Fruit fly (Drosophila melanogaster) whole organism, embryonic: ENCODE data around the gene plum.

ENCODE experiments used
- Abd-B ChIP-seq: fragments of 200-800 bp; sonication (Bioruptor generic); optimal IDR thresholded peaks from 2 replicates; lab custom pipeline; 2018; ENCODE audit warnings: missing biosample characterization, mild to moderate bottlenecking, missing genetic modification characterization, moderate library complexity
- Adf1 ChIP-seq: fragments of 200-800 bp; sonication (Bioruptor generic); IDR thresholded peaks from 2 replicates; pipeline ENCODE4 v1.3.6; 2022; ENCODE audit warnings: missing biosample characterization, missing genetic modification characterization
- Asciz ChIP-seq: fragments of 200-800 bp; sonication (Bioruptor generic); optimal IDR thresholded peaks from 2 replicates; lab custom pipeline; 2017; ENCODE audit warnings: missing biosample characterization, mild to moderate bottlenecking, missing genetic modification characterization, missing genetic modification reagents
- CG10366 ChIP-seq: fragments of 200-800 bp; sonication (Bioruptor generic); IDR thresholded peaks from 2 replicates; pipeline ENCODE4 v1.3.6; 2022; ENCODE audit warnings: missing biosample characterization, missing genetic modification characterization
- CG11696 ChIP-seq: fragments of 200-800 bp; sonication (Bioruptor generic); IDR thresholded peaks from 2 replicates; pipeline ENCODE4 v1.3.6; 2022; ENCODE audit warnings: missing biosample characterization, missing genetic modification characterization
- CG12659 ChIP-seq: fragments of 200-800 bp; sonication (Bioruptor generic); optimal IDR thresholded peaks from 3 replicates; lab custom pipeline; 2017; ENCODE audit warnings: mild to moderate bottlenecking, missing biosample characterization, missing genetic modification reagents, missing genetic modification characterization
- CG14050 ChIP-seq: fragments of 200-800 bp; sonication (Bioruptor generic); IDR thresholded peaks from 3 replicates; pipeline ENCODE4 v1.3.6; 2022; ENCODE audit warnings: missing biosample characterization, missing genetic modification characterization
- CG14441 ChIP-seq: fragments of 200-800 bp; sonication (Bioruptor generic); IDR thresholded peaks from 2 replicates; pipeline ENCODE4 v1.3.6; 2022; ENCODE audit warnings: missing biosample characterization, missing genetic modification characterization
- CG17385 ChIP-seq: fragments of 200-800 bp; sonication (Bioruptor generic); optimal IDR thresholded peaks from 3 replicates; lab custom pipeline; 2018; ENCODE audit warnings: missing biosample characterization, mild to moderate bottlenecking, missing genetic modification characterization
- CG17568 ChIP-seq: fragments of 200-800 bp; sonication (Bioruptor generic); optimal IDR thresholded peaks from 2 replicates; lab custom pipeline; 2018; ENCODE audit warnings: missing biosample characterization, mild to moderate bottlenecking, missing genetic modification characterization, moderate library complexity
- CG17802 ChIP-seq: fragments of 200-800 bp; sonication (Bioruptor generic); optimal IDR thresholded peaks from 2 replicates; lab custom pipeline; 2018; ENCODE audit warnings: missing biosample characterization, mild to moderate bottlenecking, missing genetic modification characterization, moderate library complexity
- CG2712 ChIP-seq: fragments of 200-800 bp; optimal IDR thresholded peaks from 3 replicates; lab custom pipeline; 2019; ENCODE audit warnings: missing biosample characterization, mild to moderate bottlenecking, missing genetic modification characterization, moderate library complexity
- CG30403 ChIP-seq: fragments of 200-800 bp; sonication (Bioruptor generic); optimal IDR thresholded peaks from 3 replicates; lab custom pipeline; 2016; ENCODE audit warnings: missing biosample characterization, missing genetic modification characterization
- CG31388 ChIP-seq: fragments of 200-800 bp; sonication (Bioruptor generic); optimal IDR thresholded peaks from 2 replicates; lab custom pipeline; 2016; ENCODE audit warnings: missing biosample characterization, missing genetic modification characterization
- CG3838 ChIP-seq: fragments of 200-800 bp; sonication (Bioruptor generic); optimal IDR thresholded peaks from 3 replicates; lab custom pipeline; 2016; ENCODE audit warnings: missing biosample characterization, missing genetic modification characterization
- CG3995 ChIP-seq: fragments of 200-800 bp; sonication (Bioruptor generic); optimal IDR thresholded peaks from 3 replicates; lab custom pipeline; 2016; ENCODE audit warnings: missing biosample characterization, missing genetic modification characterization
- CG42726 ChIP-seq: fragments of 200-800 bp; sonication (Bioruptor generic); IDR thresholded peaks from 2 replicates; pipeline ENCODE4 v1.3.6; 2022; ENCODE audit warnings: missing biosample characterization, missing genetic modification characterization; ENCODE audit not compliant: partially characterized antibody
- CG4328 ChIP-seq: fragments of 200-800 bp; sonication (Bioruptor generic); optimal IDR thresholded peaks from 3 replicates; lab custom pipeline; 2017; ENCODE audit warnings: missing biosample characterization, missing genetic modification reagents, missing genetic modification characterization
- CG4854 ChIP-seq: fragments of 200-800 bp; sonication (Bioruptor generic); optimal IDR thresholded peaks from 2 replicates; lab custom pipeline; 2016; ENCODE audit warnings: missing biosample characterization, missing genetic modification characterization, inconsistent platforms
- CG7372 ChIP-seq: fragments of 200-800 bp; sonication (Bioruptor generic); IDR thresholded peaks from 2 replicates; pipeline ENCODE4 v1.3.6; 2022; ENCODE audit warnings: missing biosample characterization, missing genetic modification characterization
- CkIIα-i1 ChIP-seq: fragments of 200-800 bp; sonication (Bioruptor generic); IDR thresholded peaks from 2 replicates; pipeline ENCODE4 v1.3.6; 2022; ENCODE audit warnings: missing biosample characterization, missing genetic modification characterization
- Eip74EF ChIP-seq, 2 experiments: fragments of 200-800 bp in 1 of 2; fragments of >200 bp in 1 of 2; sonication (Bioruptor generic) in 1 of 2; optimal IDR thresholded peaks; 2 replicates each; lab custom pipeline; 2017 to 2019; ENCODE audit warnings: missing biosample characterization in 2 of 2, missing genetic modification characterization in 2 of 2, mild to moderate bottlenecking in 1 of 2, moderate library complexity in 1 of 2
- HHEX ChIP-seq: fragments of 200-800 bp; sonication (Bioruptor generic); optimal IDR thresholded peaks from 3 replicates; lab custom pipeline; 2017; ENCODE audit warnings: missing biosample characterization, mild to moderate bottlenecking, missing genetic modification characterization, missing genetic modification reagents
- Hsf ChIP-seq: fragments of 200-800 bp; sonication (Bioruptor generic); optimal IDR thresholded peaks from 3 replicates; lab custom pipeline; 2016; ENCODE audit warnings: missing biosample characterization, missing genetic modification characterization
- Meics ChIP-seq: fragments of 200-800 bp; sonication (Bioruptor generic); optimal IDR thresholded peaks from 2 replicates; lab custom pipeline; 2017; ENCODE audit warnings: missing biosample characterization, mild to moderate bottlenecking, missing genetic modification characterization
- Mes4 ChIP-seq: fragments of 200-800 bp; sonication (Bioruptor generic); optimal IDR thresholded peaks from 2 replicates; lab custom pipeline; 2016; ENCODE audit warnings: missing biosample characterization, missing genetic modification characterization
- Nf-YB ChIP-seq: fragments of 200-800 bp; sonication (Bioruptor generic); optimal IDR thresholded peaks from 3 replicates; lab custom pipeline; 2019; ENCODE audit warnings: missing biosample characterization, mild to moderate bottlenecking, missing genetic modification characterization, moderate library complexity
- Nf-YC ChIP-seq: fragments of 200-800 bp; optimal IDR thresholded peaks from 3 replicates; lab custom pipeline; 2019; ENCODE audit warnings: missing biosample characterization, mild to moderate bottlenecking, missing genetic modification characterization, moderate library complexity
- Pdp1 ChIP-seq, 2 experiments: fragments of 200-800 bp; sonication (Bioruptor generic); optimal IDR thresholded peaks; 3 replicates each; lab custom pipeline; 2016; ENCODE audit warnings: missing biosample characterization in 2 of 2, missing genetic modification characterization in 2 of 2, mild to moderate bottlenecking in 1 of 2, moderate library complexity in 1 of 2
- Poxn ChIP-seq: fragments of 200-800 bp; sonication (Bioruptor generic); IDR thresholded peaks from 2 replicates; pipeline ENCODE4 v1.3.6; 2022; ENCODE audit warnings: missing biosample characterization, missing genetic modification characterization
- Ssrp ChIP-seq: fragments of 200-800 bp; sonication (Bioruptor generic); optimal IDR thresholded peaks from 2 replicates; lab custom pipeline; 2018; ENCODE audit warnings: missing biosample characterization, mild to moderate bottlenecking, missing genetic modification characterization, moderate library complexity
- abd-A ChIP-seq: fragments of 200-800 bp; sonication (Bioruptor generic); optimal IDR thresholded peaks from 3 replicates; lab custom pipeline; 2019; ENCODE audit warnings: missing biosample characterization, mild to moderate bottlenecking, missing genetic modification characterization, moderate library complexity
- aop ChIP-seq: fragments of 200-800 bp; sonication (Bioruptor generic); IDR thresholded peaks from 2 replicates; pipeline ENCODE4 v1.3.6; 2022; ENCODE audit warnings: missing biosample characterization, missing genetic modification characterization
- ase ChIP-seq: fragments of 200-800 bp; sonication (Bioruptor generic); IDR thresholded peaks from 3 replicates; pipeline ENCODE4 v1.3.6; 2022; ENCODE audit warnings: missing biosample characterization, missing genetic modification characterization
- ems ChIP-seq: fragments of 200-800 bp; sonication (Bioruptor generic); optimal IDR thresholded peaks from 3 replicates; lab custom pipeline; 2016; ENCODE audit warnings: missing biosample characterization, missing genetic modification characterization
- eve ChIP-seq, 2 experiments: fragments of >200 bp; optimal IDR thresholded peaks; 2 replicates each; lab custom pipeline; 2017; ENCODE audit warnings: missing biosample characterization in 2 of 2, missing genetic modification characterization in 2 of 2
- fd96Cb ChIP-seq: fragments of 200-800 bp; sonication (Bioruptor generic); optimal IDR thresholded peaks from 2 replicates; lab custom pipeline; 2018; ENCODE audit warnings: missing biosample characterization, mild to moderate bottlenecking, missing genetic modification characterization, moderate library complexity
- gcm ChIP-seq: fragments of 200-800 bp; sonication (Bioruptor generic); optimal IDR thresholded peaks from 2 replicates; lab custom pipeline; 2019; ENCODE audit warnings: missing biosample characterization, mild to moderate bottlenecking, missing genetic modification characterization, moderate library complexity
- gfzf ChIP-seq: fragments of 200-800 bp; sonication (Bioruptor generic); optimal IDR thresholded peaks from 2 replicates; lab custom pipeline; 2016; ENCODE audit warnings: missing biosample characterization, mild to moderate bottlenecking, missing genetic modification characterization, moderate library complexity
- lmd ChIP-seq: fragments of 200-800 bp; sonication (Bioruptor generic); IDR thresholded peaks from 2 replicates; pipeline ENCODE4 v1.3.6; 2022; ENCODE audit warnings: missing biosample characterization, missing genetic modification characterization
- org-1 ChIP-seq: fragments of 200-800 bp; sonication (Bioruptor generic); optimal IDR thresholded peaks from 2 replicates; lab custom pipeline; 2017; ENCODE audit warnings: missing biosample characterization, missing genetic modification characterization
- peb ChIP-seq: fragments of 200-800 bp; sonication (Bioruptor generic); IDR thresholded peaks from 2 replicates; pipeline ENCODE4 v1.3.6; 2022; ENCODE audit warnings: missing biosample characterization, missing genetic modification characterization
- phol ChIP-seq: fragments of 200-800 bp; sonication (Bioruptor generic); optimal IDR thresholded peaks from 3 replicates; lab custom pipeline; 2018; ENCODE audit warnings: missing biosample characterization, mild to moderate bottlenecking, missing genetic modification characterization, moderate library complexity
- repo ChIP-seq: fragments of 200-800 bp; sonication (Bioruptor generic); optimal IDR thresholded peaks from 2 replicates; lab custom pipeline; 2016; ENCODE audit warnings: missing biosample characterization, missing genetic modification characterization
- rib ChIP-seq: fragments of 200-800 bp; sonication (Bioruptor generic); IDR thresholded peaks from 2 replicates; pipeline ENCODE4 v1.3.6; 2022; ENCODE audit warnings: missing biosample characterization, missing genetic modification characterization
- row ChIP-seq: fragments of 200-800 bp; sonication (Bioruptor generic); IDR thresholded peaks from 3 replicates; pipeline ENCODE4 v1.3.6; 2022; ENCODE audit warnings: missing biosample characterization, missing genetic modification characterization
- sd ChIP-seq: fragments of 200-800 bp; sonication (Bioruptor generic); optimal IDR thresholded peaks from 3 replicates; lab custom pipeline; 2018; ENCODE audit warnings: missing biosample characterization, mild to moderate bottlenecking, missing genetic modification characterization, moderate library complexity
- sug ChIP-seq: fragments of 200-800 bp; optimal IDR thresholded peaks from 2 replicates; lab custom pipeline; 2019; ENCODE audit warnings: missing biosample characterization, mild to moderate bottlenecking, missing genetic modification characterization, moderate library complexity
- vfl ChIP-seq: fragments of 200-800 bp; sonication (Bioruptor generic); optimal IDR thresholded peaks from 2 replicates; lab custom pipeline; 2016; ENCODE audit warnings: missing biosample characterization, missing genetic modification characterization

Gene plum

DNA sequence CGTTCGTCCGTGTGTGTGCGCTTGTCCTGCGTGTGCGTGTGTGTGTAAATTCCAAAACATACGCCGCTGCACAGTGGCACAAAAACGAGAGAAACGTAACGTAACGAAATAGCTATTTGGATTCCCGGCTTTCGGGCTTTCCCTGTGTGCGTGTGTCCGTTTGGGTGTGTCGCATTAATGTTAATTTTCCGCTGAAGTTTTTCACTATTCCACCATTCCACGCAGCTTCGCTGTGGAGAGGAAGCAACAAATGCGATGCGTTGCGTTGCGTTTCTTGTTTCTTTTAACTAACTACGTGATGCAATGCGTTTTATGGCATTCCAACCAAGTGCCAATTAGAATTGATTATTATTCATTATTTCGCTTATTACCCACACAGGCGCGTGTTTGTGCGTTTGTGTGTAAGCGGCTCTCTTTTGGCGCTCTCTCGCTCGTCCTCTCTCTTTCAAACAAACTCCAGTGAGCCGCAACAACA is 1.8 kb upstream of the plum start (continued):
- peak; percentile 32 for TF ChIP-seq abd-A (tag; lab: Kevin White, UChicago)
- TF ChIP-seq Ssrp, result peak; percentile 14
- no peak for TF ChIP-seq CG14050 (GFP tag; lab: Robert Waterston, UW)
- 0 out of 2 replicates have a peak, but pooled peaks have one; percentile 12 for TF ChIP-seq Adf1 (GFP tag; lab: Robert Waterston, UW)
- TF ChIP-seq repo (GFP tag; lab: Kevin White, UChicago), result no peak
- no peak for TF ChIP-seq CG4854
- TF ChIP-seq Poxn (GFP tag; lab: Robert Waterston, UW), result no peak
- TF ChIP-seq org-1, result peak; percentile 23
- TF ChIP-seq CG11696 (GFP tag; lab: Robert Waterston, UW), result 0 out of 2 replicates have a peak, but pooled peaks have one; percentile 10
- no peak for TF ChIP-seq CG3995 (GFP tag; lab: Kevin White, UChicago)
- TF ChIP-seq CG31388, result no peak
- TF ChIP-seq CG17568 (GFP tag; lab: Kevin White, UChicago), result peak; percentile 35
- TF ChIP-seq ase (GFP tag; lab: Robert Waterston, UW), result no peak
- TF ChIP-seq Meics (GFP tag; lab: Kevin White, UChicago), result peak; percentile 47
- TF ChIP-seq sd (tag; lab: Kevin White, UChicago), result peak; percentile 94
- no peak for TF ChIP-seq CG12659 (GFP tag; lab: Kevin White, UChicago)
- TF ChIP-seq CG7372 (GFP tag; lab: Robert Waterston, UW), result 0 out of 2 replicates have a peak, but pooled peaks have one; percentile 13
- TF ChIP-seq Pdp1 (GFP tag; optimal IDR thresholded peaks at IDR 0.05; lab: Kevin White, UChicago), result peak; percentile 37 to 41
- no peak for TF ChIP-seq vfl
- no peak for TF ChIP-seq Asciz (GFP tag; lab: Kevin White, UChicago)
- TF ChIP-seq Hsf (GFP tag; lab: Kevin White, UChicago), result peak; percentile 48
- peak; percentile 10 for TF ChIP-seq phol (tag; lab: Kevin White, UChicago)
- no peak for TF ChIP-seq rib
- peak; percentile 16 for TF ChIP-seq Mes4 (GFP tag; lab: Kevin White, UChicago)
- TF ChIP-seq row (GFP tag; lab: Robert Waterston, UW), result no peak
- TF ChIP-seq Nf-YB (GFP tag; lab: Kevin White, UChicago), result no peak
- peak in 1 of 2 experiments; percentile 52 for TF ChIP-seq eve (GFP tag; optimal IDR thresholded peaks at IDR 0.05; lab: Kevin White, UChicago)
- TF ChIP-seq Nf-YC (tag; lab: Kevin White, UChicago), result no peak
- TF ChIP-seq sug (tag; lab: Kevin White, UChicago), result no peak
- TF ChIP-seq HHEX (GFP tag; lab: Kevin White, UChicago), result no peak
- TF ChIP-seq Abd-B (GFP tag; lab: Kevin White, UChicago), result no peak

DNA sequence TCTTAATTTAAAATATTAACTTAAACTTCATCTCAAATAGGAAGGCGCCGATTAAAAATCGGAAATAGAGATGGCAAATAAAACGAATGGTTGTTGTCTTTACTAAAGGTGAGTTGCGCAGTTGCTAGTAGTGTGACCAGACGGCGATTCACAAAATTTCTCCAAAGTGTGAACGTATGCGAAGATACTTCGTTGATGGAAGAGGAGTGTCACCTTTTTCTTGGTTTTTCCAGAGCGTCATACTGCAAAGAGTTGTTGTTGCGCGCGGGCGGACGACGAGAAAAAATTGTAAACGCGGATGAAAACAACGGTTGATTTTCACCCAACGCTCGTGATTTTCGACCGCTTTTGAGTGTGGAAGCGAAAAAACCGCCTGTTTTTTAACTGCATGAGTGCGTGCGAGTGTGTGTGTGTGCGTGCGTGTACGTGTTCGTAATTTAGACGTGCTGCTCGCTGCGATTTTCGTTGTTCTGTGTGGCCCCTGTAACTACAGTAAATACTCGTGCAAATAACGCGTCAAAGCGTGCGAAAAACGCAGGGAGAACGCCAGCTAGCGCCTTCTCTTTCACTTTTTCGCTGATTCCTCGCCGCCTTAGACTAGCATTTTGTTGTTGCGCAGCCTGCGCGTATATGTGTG is 1.2 kb upstream of the plum start, which contains the start of gene scrib:
Gene scrib, plus strand, starts transcription at position 241 of the 637 bp plus-strand sequence.
- TF ChIP-seq fd96Cb (tag; lab: Kevin White, UChicago) (no peak), CG10366 (GFP tag; lab: Robert Waterston, UW) (no peak), CG17802 (tag; lab: Kevin White, UChicago) (no peak), HHEX (GFP tag; lab: Kevin White, UChicago) (no peak), aop (GFP tag; lab: Robert Waterston, UW) (peak; percentile 99), CG14441 (GFP tag; lab: Robert Waterston, UW) (peak; percentile 19; the same call in 1 of the 2 replicates), ems (peak; percentile 3), CG17385 (GFP tag; lab: Kevin White, UChicago) (no peak), gcm (GFP tag; lab: Kevin White, UChicago) (no peak), CG3838 (no peak), peb (no peak), lmd (GFP tag; lab: Robert Waterston, UW) (no peak), phol (tag; lab: Kevin White, UChicago) (peak; percentile 59), Pdp1 (GFP tag; optimal IDR thresholded peaks at IDR 0.05; lab: Kevin White, UChicago) (peak in 1 of 2 experiments; percentile 50), CG4328 (GFP tag; lab: Kevin White, UChicago) (no peak), CG2712 (tag; lab: Kevin White, UChicago) (peak; percentile 70), CG11696 (GFP tag; lab: Robert Waterston, UW) (no peak), Eip74EF (GFP tag; optimal IDR thresholded peaks at IDR 0.05; lab: Kevin White, UChicago) (no peak), CG30403 (GFP tag; lab: Kevin White, UChicago) (no peak), CG42726 (0 out of 2 replicates have a peak, but pooled peaks have one; percentile 27), gfzf (GFP tag; lab: Kevin White, UChicago) (peak; percentile 99), CkIIα-i1 (GFP tag; lab: Robert Waterston, UW) (no peak)
